Worm (Caenorhabditis elegans) whole organism, L4 larva: ENCODE measurements around the gene dod-17.

Experiments used
- D1046.2 ChIP-seq: fragments of 200-800 bp; sonication (Bioruptor generic); IDR thresholded peaks from 2 replicates; pipeline ENCODE4 v1.3.6; 2022; ENCODE audit warnings: missing genetic modification characterization, missing compliant biosample characterization
- F10B5.3 ChIP-seq: sonication (generic microtip); optimal IDR thresholded peaks from 2 replicates; lab custom pipeline; 2016; ENCODE audit warnings: mild to moderate bottlenecking, missing genetic modification characterization, missing compliant biosample characterization
- F26F4.8 ChIP-seq: fragments of 200-800 bp; sonication (Bioruptor generic); conservative IDR thresholded peaks from 2 replicates; pipeline ENCODE4 v1.3.6; 2022; ENCODE audit warnings: missing genetic modification characterization, missing compliant biosample characterization
- F44E2.7 ChIP-seq: fragments of 200-800 bp; sonication (Bioruptor generic); IDR thresholded peaks from 2 replicates; pipeline ENCODE4 v2.1.2; 2022; ENCODE audit warnings: missing genetic modification characterization, missing compliant biosample characterization
- R02D3.7 ChIP-seq: fragments of 150-350 bp; sonication (generic microtip); optimal IDR thresholded peaks from 3 replicates; lab custom pipeline; 2014; ENCODE audit warnings: missing biosample characterization, missing genetic modification characterization
- ZK337.2 ChIP-seq: fragments of 200-800 bp; sonication (Bioruptor generic); IDR thresholded peaks from 2 replicates; pipeline ENCODE4 v1.3.6; 2022; ENCODE audit warnings: missing genetic modification reagents, missing genetic modification characterization, missing compliant biosample characterization
- ama-1 ChIP-seq: fragments of 150-350 bp; optimal IDR thresholded peaks from 2 replicates; lab custom pipeline; 2014; ENCODE audit warnings: inconsistent platforms, mixed read lengths
- ces-1 ChIP-seq: fragments of 150-350 bp; sonication (generic microtip); optimal IDR thresholded peaks from 4 replicates; lab custom pipeline; 2014; ENCODE audit warnings: missing biosample characterization, missing genetic modification reagents, missing genetic modification characterization
- ctbp-1 ChIP-seq: fragments of 200-800 bp; sonication (Bioruptor generic); IDR thresholded peaks from 2 replicates; pipeline ENCODE4 v1.3.6; 2022; ENCODE audit warnings: missing genetic modification reagents, missing genetic modification characterization, missing compliant biosample characterization
- daf-8 ChIP-seq: fragments of 200-800 bp; sonication (Bioruptor generic); IDR thresholded peaks from 2 replicates; pipeline ENCODE4 v1.3.6; 2022; ENCODE audit warnings: missing genetic modification characterization, missing compliant biosample characterization
- dmd-6 ChIP-seq: fragments of 200-800 bp; sonication (Bioruptor generic); IDR thresholded peaks from 2 replicates; pipeline ENCODE4 v1.3.6; 2022; ENCODE audit warnings: missing genetic modification reagents, missing genetic modification characterization, missing compliant biosample characterization
- dve-1 ChIP-seq: sonication (generic microtip); optimal IDR thresholded peaks from 2 replicates; lab custom pipeline; 2017; ENCODE audit warnings: antibody characterized with exemption, mild to moderate bottlenecking, missing genetic modification characterization, missing compliant biosample characterization; ENCODE audit not compliant: insufficient read depth
- fkh-10 ChIP-seq: fragments of 150-350 bp; optimal IDR thresholded peaks from 2 replicates; lab custom pipeline; 2014; ENCODE audit warnings: missing biosample characterization, missing genetic modification reagents, missing genetic modification characterization
- hlh-11 ChIP-seq: fragments of 200-800 bp; sonication (Bioruptor generic); optimal IDR thresholded peaks from 2 replicates; lab custom pipeline; 2018; ENCODE audit warnings: mild to moderate bottlenecking, missing genetic modification characterization, missing compliant biosample characterization
- lim-7 ChIP-seq: fragments of 200-800 bp; sonication (Bioruptor generic); IDR thresholded peaks from 2 replicates; pipeline ENCODE4 v1.3.6; 2022; ENCODE audit warnings: missing genetic modification characterization, missing compliant biosample characterization
- lir-3 ChIP-seq: sonication (generic microtip); optimal IDR thresholded peaks from 2 replicates; lab custom pipeline; 2016; ENCODE audit warnings: mild to moderate bottlenecking, missing genetic modification characterization, missing compliant biosample characterization
- mdl-1 ChIP-seq, 2 experiments: fragments of 150-350 bp in 1 of 2; sonication (generic microtip) in 1 of 2; optimal IDR thresholded peaks; 2 replicates each; lab custom pipeline; 2014 to 2017; ENCODE audit warnings: missing biosample characterization in 2 of 2, missing genetic modification characterization in 2 of 2
- nhr-111 ChIP-seq: fragments of 200-800 bp; sonication (Bioruptor generic); optimal IDR thresholded peaks from 2 replicates; lab custom pipeline; 2018; ENCODE audit warnings: mild to moderate bottlenecking, missing genetic modification characterization, missing compliant biosample characterization
- nhr-28 ChIP-seq: fragments of 150-350 bp; optimal IDR thresholded peaks from 2 replicates; lab custom pipeline; 2014; ENCODE audit warnings: missing biosample characterization, missing genetic modification characterization
- nhr-42 ChIP-seq: fragments of 200-800 bp; sonication (Bioruptor generic); IDR thresholded peaks from 2 replicates; pipeline ENCODE4 v1.3.6; 2022; ENCODE audit warnings: missing genetic modification characterization, missing compliant biosample characterization
- nhr-76 ChIP-seq: fragments of 150-350 bp; optimal IDR thresholded peaks from 2 replicates; lab custom pipeline; 2014; ENCODE audit warnings: missing biosample characterization, missing genetic modification characterization
- pha-4 ChIP-seq, 2 experiments: fragments of 150-350 bp in 1 of 2; fragments of 200-800 bp in 1 of 2; sonication (Bioruptor generic) in 1 of 2; IDR thresholded peaks in 1 of 2; optimal IDR thresholded peaks in 1 of 2; 2 replicates each; pipeline versions ENCODE4 v1.3.6 to Lab custom; 2014 to 2022; ENCODE audit warnings: missing genetic modification characterization in 2 of 2, missing genetic modification reagents in 2 of 2, missing biosample characterization in 1 of 2, missing compliant biosample characterization in 1 of 2
- pqm-1 ChIP-seq: sonication (generic microtip); optimal IDR thresholded peaks from 2 replicates; lab custom pipeline; 2017; ENCODE audit warnings: missing biosample characterization, missing genetic modification characterization
- set-16 ChIP-seq: fragments of 200-800 bp; sonication (Bioruptor generic); IDR thresholded peaks from 2 replicates; pipeline ENCODE4 v1.3.6; 2022; ENCODE audit warnings: missing genetic modification reagents, missing genetic modification characterization, missing compliant biosample characterization
- unc-130 ChIP-seq: sonication (generic microtip); optimal IDR thresholded peaks from 2 replicates; lab custom pipeline; 2016; ENCODE audit warnings: missing genetic modification reagents, missing genetic modification characterization, missing compliant biosample characterization
- unc-39 ChIP-seq: sonication (generic microtip); optimal IDR thresholded peaks from 2 replicates; lab custom pipeline; 2017; ENCODE audit warnings: missing biosample characterization, missing genetic modification characterization
- unc-62 ChIP-seq, 3 experiments: fragments of 150-350 bp in 1 of 3; sonication (generic microtip); optimal IDR thresholded peaks in 2 of 3; peaks in 1 of 3; 1 replicate in 1 of 3; 2 replicates in 2 of 3; lab custom pipeline; 2014 to 2017; ENCODE audit warnings: missing biosample characterization in 3 of 3, missing genetic modification characterization in 3 of 3, missing genetic modification reagents in 3 of 3, missing genotype in 1 of 3
- zag-1 ChIP-seq: fragments of 150-350 bp; optimal IDR thresholded peaks from 2 replicates; lab custom pipeline; 2014; ENCODE audit warnings: missing biosample characterization, missing genetic modification characterization
- zip-11 ChIP-seq: fragments of 200-800 bp; sonication (Bioruptor generic); IDR thresholded peaks from 2 replicates; pipeline ENCODE4 v1.3.6; 2022; ENCODE audit warnings: missing genetic modification characterization, missing compliant biosample characterization
- ztf-7 ChIP-seq: fragments of 150-350 bp; optimal IDR thresholded peaks from 2 replicates; lab custom pipeline; 2014; ENCODE audit warnings: missing biosample characterization, missing genetic modification characterization

Gene dod-17

ce11 chrIV:12964648-12965047 is 11.5 kb upstream of the dod-17 start:
- TF ChIP-seq unc-62 (GFP tag; optimal IDR thresholded peaks at IDR 0.05 in 1 of 2; lab: Kevin White, UChicago): peak in 1 of 2 experiments; percentile 20
- no peak for TF ChIP-seq unc-62 (tag; optimal IDR thresholded peaks at IDR 0.05; lab: Kevin White, UChicago)
- TF ChIP-seq hlh-11: peak; percentile 1
- peak; percentile 62 for TF ChIP-seq dmd-6 (GFP tag; lab: Robert Waterston, UW)
- TF ChIP-seq nhr-28 (tag; lab: Kevin White, UChicago): peak; percentile 20
- no peak for TF ChIP-seq D1046.2 (GFP tag; lab: Robert Waterston, UW)
- TF ChIP-seq ces-1 (GFP tag; lab: Kevin White, UChicago): no peak
- peak; percentile 21 for TF ChIP-seq dve-1 (tag; lab: Kevin White, UChicago)
- no peak for TF ChIP-seq R02D3.7
- TF ChIP-seq nhr-42 (GFP tag; lab: Robert Waterston, UW): no peak
- no peak for TF ChIP-seq set-16 (GFP tag; lab: Robert Waterston, UW)
- peak; percentile 43 for TF ChIP-seq pqm-1

DNA sequence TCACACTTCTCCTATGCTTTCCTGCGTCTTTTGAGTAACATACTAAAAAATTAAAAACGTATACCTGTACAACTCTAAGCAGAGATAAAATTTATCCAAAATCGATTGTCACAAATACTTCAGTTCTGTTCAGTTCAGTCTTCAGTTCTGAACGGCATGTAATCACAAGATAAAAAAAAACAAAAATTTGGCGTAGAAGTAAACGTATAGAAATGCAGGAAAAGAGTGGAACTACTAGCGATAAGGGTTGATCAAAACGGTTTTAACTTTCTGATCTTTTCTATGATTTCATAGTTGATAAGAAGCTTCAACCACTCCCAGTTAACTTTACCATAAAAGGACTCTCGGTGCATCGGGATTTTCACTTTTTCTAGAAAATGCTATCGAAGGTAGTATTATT is 11.0 kb upstream of the dod-17 start, which contains the start of gene dod-22:
Gene dod-22 (plus strand): TSS at position 301 of the 400 bp plus-strand sequence.
- TF ChIP-seq pha-4 (GFP tag; IDR thresholded peaks at IDR 0.05; lab: Robert Waterston, UW) (no peak), pha-4 (tag; optimal IDR thresholded peaks at IDR 0.05; lab: Kevin White, UChicago) (no peak), pqm-1 (peak; percentile 29), ZK337.2 (no peak)

ce11 chrIV:12967303-12967702 is 8.8 kb upstream of the dod-17 start:
- TF ChIP-seq unc-130 (GFP tag; lab: Kevin White, UChicago): no peak
- TF ChIP-seq ztf-7: no peak
- no peak for TF ChIP-seq ama-1 (lab: Kevin White, UChicago)
- TF ChIP-seq hlh-11: no peak
- TF ChIP-seq unc-62 (GFP tag; optimal IDR thresholded peaks at IDR 0.05 in 1 of 2; lab: Kevin White, UChicago): peak in 1 of 2 experiments; percentile 95
- TF ChIP-seq unc-62 (tag; optimal IDR thresholded peaks at IDR 0.05; lab: Kevin White, UChicago): no peak

ce11 chrIV:12969141-12969540 is 7.0 kb upstream of the dod-17 start, which contains the start of gene F55G11.2:
Gene F55G11.2 (minus strand): TSS chrIV:12969289.
- no peak for TF ChIP-seq lir-3 (tag; lab: Kevin White, UChicago)
- peak; percentile 56 for TF ChIP-seq pqm-1
- TF ChIP-seq dmd-6 (GFP tag; lab: Robert Waterston, UW): peak; percentile 74; the same call in 1 of the 2 replicates
- no peak for TF ChIP-seq fkh-10 (GFP tag; lab: Kevin White, UChicago)
- TF ChIP-seq F44E2.7: no peak

ce11 chrIV:12971994-12972520 is 4.0 kb upstream of the dod-17 start:
- TF ChIP-seq D1046.2 (GFP tag; lab: Robert Waterston, UW) (no peak), dmd-6 (GFP tag; lab: Robert Waterston, UW) (peak; percentile 60), nhr-111 (GFP tag; lab: Kevin White, UChicago) (no peak), ctbp-1 (GFP tag; lab: Robert Waterston, UW) (no peak), mdl-1 (tag; optimal IDR thresholded peaks at IDR 0.05; lab: Kevin White, UChicago) (no peak), daf-8 (GFP tag; lab: Robert Waterston, UW) (no peak), pqm-1 (peak; percentile 25), zag-1 (no peak), zip-11 (GFP tag; lab: Robert Waterston, UW) (no peak), F26F4.8 (GFP tag; lab: Robert Waterston, UW) (no peak), unc-39 (tag; lab: Kevin White, UChicago) (no peak), hlh-11 (peak; percentile 22), unc-62 (GFP tag; optimal IDR thresholded peaks at IDR 0.05 in 1 of 2; lab: Kevin White, UChicago) (peak in 1 of 2 experiments; percentile 55), unc-62 (tag; optimal IDR thresholded peaks at IDR 0.05; lab: Kevin White, UChicago) (no peak), nhr-76 (tag; lab: Kevin White, UChicago) (no peak)

ce11 chrIV:12972780-12973179 is 3.3 kb upstream of the dod-17 start:
- TF ChIP-seq F10B5.3: no peak
- peak in 1 of 2 experiments; percentile 94 for TF ChIP-seq unc-62 (GFP tag; optimal IDR thresholded peaks at IDR 0.05 in 1 of 2; lab: Kevin White, UChicago)
- no peak for TF ChIP-seq unc-62 (tag; optimal IDR thresholded peaks at IDR 0.05; lab: Kevin White, UChicago)
- TF ChIP-seq lim-7 (GFP tag; lab: Robert Waterston, UW): 0 out of 2 replicates have a peak, but pooled peaks have one; percentile 31
